Fruit fly (Drosophila melanogaster) whole organism, adult: Measurements from ENCODE around the gene hwt.

Source experiments
- CG11617 ChIP-seq: fragments of 200-800 bp; sonication (Bioruptor generic); optimal IDR thresholded peaks from 2 replicates; lab custom pipeline; 2017; ENCODE audit warnings: mild to moderate bottlenecking, missing biosample characterization, missing genetic modification reagents, missing genetic modification characterization
- CG12768 ChIP-seq: fragments of 200-800 bp; sonication (Bioruptor generic); optimal IDR thresholded peaks from 2 replicates; lab custom pipeline; 2017; ENCODE audit warnings: missing biosample characterization, missing genetic modification characterization, mild to moderate bottlenecking, moderate library complexity, missing genetic modification reagents
- CG14711 ChIP-seq: fragments of 200-800 bp; sonication (Bioruptor generic); optimal IDR thresholded peaks from 2 replicates; lab custom pipeline; 2018; ENCODE audit warnings: missing biosample characterization, mild to moderate bottlenecking, missing genetic modification characterization, moderate library complexity
- CG1620 ChIP-seq: fragments of 200-800 bp; sonication (Bioruptor generic); optimal IDR thresholded peaks from 2 replicates; lab custom pipeline; 2016; ENCODE audit warnings: missing biosample characterization, missing genetic modification characterization
- CG33017 ChIP-seq: fragments of 200-800 bp; sonication (Bioruptor generic); optimal IDR thresholded peaks from 2 replicates; lab custom pipeline; 2018; ENCODE audit warnings: missing biosample characterization, mild to moderate bottlenecking, missing genetic modification characterization, moderate library complexity
- CG5204 ChIP-seq: fragments of 200-800 bp; sonication (Bioruptor generic); optimal IDR thresholded peaks from 2 replicates; lab custom pipeline; 2016; ENCODE audit warnings: missing biosample characterization, missing genetic modification characterization
- CG7045 ChIP-seq: fragments of 200-800 bp; sonication (Bioruptor generic); optimal IDR thresholded peaks from 2 replicates; lab custom pipeline; 2017; ENCODE audit warnings: missing biosample characterization, mild to moderate bottlenecking, missing genetic modification characterization
- CG7101 ChIP-seq: fragments of 200-800 bp; sonication (Bioruptor generic); optimal IDR thresholded peaks from 2 replicates; lab custom pipeline; 2018; ENCODE audit warnings: missing biosample characterization, mild to moderate bottlenecking, missing genetic modification characterization, moderate library complexity
- Clk ChIP-seq: fragments of 200-800 bp; sonication (Bioruptor generic); optimal IDR thresholded peaks from 2 replicates; lab custom pipeline; 2017; ENCODE audit warnings: missing biosample characterization, missing genetic modification characterization
- Crg-1 ChIP-seq: fragments of 200-800 bp; sonication (Bioruptor generic); optimal IDR thresholded peaks from 2 replicates; lab custom pipeline; 2016; ENCODE audit warnings: missing biosample characterization, missing genetic modification characterization
- Hr96 ChIP-seq: fragments of 200-800 bp; sonication (Bioruptor generic); optimal IDR thresholded peaks from 2 replicates; lab custom pipeline; 2016; ENCODE audit warnings: missing biosample characterization, missing genetic modification characterization
- Mnt ChIP-seq: fragments of 200-800 bp; sonication (Bioruptor generic); optimal IDR thresholded peaks from 2 replicates; lab custom pipeline; 2016; ENCODE audit warnings: missing biosample characterization, mild to moderate bottlenecking, missing genetic modification characterization
- bab1 ChIP-seq: fragments of 200-800 bp; sonication (Bioruptor generic); optimal IDR thresholded peaks from 3 replicates; lab custom pipeline; 2019; ENCODE audit warnings: missing biosample characterization, mild to moderate bottlenecking, missing genetic modification characterization, moderate library complexity
- cic ChIP-seq: fragments of 200-800 bp; sonication (Bioruptor generic); optimal IDR thresholded peaks from 2 replicates; lab custom pipeline; 2017; ENCODE audit warnings: missing biosample characterization, mild to moderate bottlenecking, missing genetic modification characterization, moderate library complexity
- cnc ChIP-seq, 2 experiments: fragments of >200 bp; optimal IDR thresholded peaks; 2 replicates each; lab custom pipeline; 2017
- kay ChIP-seq: fragments of 200-800 bp; sonication (Bioruptor generic); peaks from one replicate; lab custom pipeline; 2016; ENCODE audit warnings: missing biosample characterization, missing genetic modification characterization, borderline replicate concordance
- ovo ChIP-seq: fragments of 200-800 bp; sonication (Bioruptor generic); optimal IDR thresholded peaks from 2 replicates; lab custom pipeline; 2016; ENCODE audit warnings: missing biosample characterization, missing genetic modification characterization
- pad ChIP-seq: fragments of 200-800 bp; sonication (Bioruptor generic); optimal IDR thresholded peaks from 3 replicates; lab custom pipeline; 2017; ENCODE audit warnings: missing biosample characterization, missing genetic modification characterization, mild to moderate bottlenecking, moderate library complexity, missing genetic modification reagents
- tj ChIP-seq: fragments of 200-800 bp; sonication (Bioruptor generic); optimal IDR thresholded peaks from 3 replicates; lab custom pipeline; 2017; ENCODE audit warnings: missing biosample characterization, mild to moderate bottlenecking, missing genetic modification characterization, moderate library complexity
- toe ChIP-seq: fragments of 200-800 bp; sonication (Bioruptor generic); optimal IDR thresholded peaks from 2 replicates; lab custom pipeline; 2016; ENCODE audit warnings: missing biosample characterization, missing genetic modification characterization

The hwt gene

DNA sequence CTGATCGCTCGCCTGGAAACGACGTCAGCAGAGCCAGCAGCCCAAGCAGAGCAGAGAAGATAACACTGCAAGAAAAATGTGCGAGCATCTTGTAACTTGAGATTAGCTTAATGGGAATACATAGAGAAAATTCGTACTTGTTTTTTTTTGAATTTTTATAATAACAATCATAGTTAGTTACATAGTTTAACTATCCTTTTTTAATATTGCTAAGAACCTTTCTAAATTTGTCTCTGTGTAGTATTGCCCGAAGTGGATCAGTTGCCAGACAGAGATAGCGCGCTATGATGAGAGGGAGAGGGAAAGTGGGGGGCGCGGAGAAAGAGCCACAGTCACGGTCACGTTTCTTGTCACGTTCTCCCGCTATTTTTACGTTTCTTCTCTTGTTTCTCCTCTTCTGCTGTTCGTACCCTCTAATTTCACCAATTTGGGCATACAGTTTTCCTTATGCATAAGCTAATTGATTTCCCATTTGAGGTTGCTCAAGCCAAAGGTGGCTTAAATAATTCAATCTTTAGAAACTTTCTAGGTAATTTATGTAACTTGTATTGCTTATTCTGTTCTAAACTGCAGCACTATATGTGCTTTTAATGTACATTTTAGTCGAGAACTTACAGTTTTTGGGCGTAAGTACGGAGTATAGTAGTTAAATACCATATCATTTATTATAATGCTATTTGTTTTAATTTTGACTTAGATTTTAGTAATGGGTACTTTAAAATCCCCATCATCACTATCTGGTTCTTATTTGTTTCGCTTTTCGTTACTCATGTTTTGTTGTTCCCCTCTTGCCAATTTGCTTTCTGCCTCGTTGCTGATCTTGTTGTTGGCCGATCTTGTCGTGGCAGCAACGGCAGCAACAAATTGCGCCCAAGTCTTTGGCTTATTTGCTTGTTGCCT lies 57.3 kb downstream of the hwt start:
- TF ChIP-seq tj (GFP tag; lab: Kevin White, UChicago) (peak; percentile 56), CG7045 (GFP tag; lab: Kevin White, UChicago) (peak; percentile 7), CG14711 (peak; percentile 80), Hr96 (GFP tag; lab: Kevin White, UChicago) (peak; percentile 33), CG1620 (GFP tag; lab: Kevin White, UChicago) (peak; percentile 61), CG11617 (GFP tag; lab: Kevin White, UChicago) (peak; percentile 42), Mnt (GFP tag; lab: Kevin White, UChicago) (no peak), bab1 (GFP tag; lab: Kevin White, UChicago) (peak; percentile 94), CG7101 (tag; lab: Kevin White, UChicago) (peak; percentile 72), pad (GFP tag; lab: Kevin White, UChicago) (peak; percentile 61), cnc (optimal IDR thresholded peaks at IDR 0.05; lab: Kevin White, UChicago) (no peak), CG12768 (GFP tag; lab: Kevin White, UChicago) (no peak), Clk (GFP tag; lab: Kevin White, UChicago) (no peak), ovo (GFP tag; lab: Kevin White, UChicago) (no peak), CG33017 (tag; lab: Kevin White, UChicago) (peak; percentile 17), kay (GFP tag; lab: Kevin White, UChicago) (no peak), cic (GFP tag; lab: Kevin White, UChicago) (no peak), CG5204 (GFP tag; lab: Kevin White, UChicago) (peak; percentile 21), toe (no peak), Crg-1 (GFP tag; lab: Kevin White, UChicago) (peak; percentile 55)

- TF ChIP-seq CG7045 (GFP tag; lab: Kevin White, UChicago), result no peak
- TF ChIP-seq kay (GFP tag; lab: Kevin White, UChicago), result no peak
- no peak for TF ChIP-seq CG33017 (tag; lab: Kevin White, UChicago)
- no peak for TF ChIP-seq CG12768 (GFP tag; lab: Kevin White, UChicago)
- TF ChIP-seq CG14711, result no peak
- no peak for TF ChIP-seq cic (GFP tag; lab: Kevin White, UChicago)
- TF ChIP-seq CG5204 (GFP tag; lab: Kevin White, UChicago), result no peak
- no peak for TF ChIP-seq bab1 (GFP tag; lab: Kevin White, UChicago)
- no peak for TF ChIP-seq Hr96 (GFP tag; lab: Kevin White, UChicago)
- TF ChIP-seq CG11617 (GFP tag; lab: Kevin White, UChicago), result no peak
- no peak for TF ChIP-seq tj (GFP tag; lab: Kevin White, UChicago)
- TF ChIP-seq CG7101 (tag; lab: Kevin White, UChicago), result no peak
- no peak for TF ChIP-seq CG1620 (GFP tag; lab: Kevin White, UChicago)
- TF ChIP-seq cnc (optimal IDR thresholded peaks at IDR 0.05; lab: Kevin White, UChicago), result no peak
- no peak for TF ChIP-seq toe
- TF ChIP-seq pad (GFP tag; lab: Kevin White, UChicago), result no peak
- TF ChIP-seq Mnt (GFP tag; lab: Kevin White, UChicago), result no peak
Measured at dm6 chrX:12507589-12507988, 60.7 kb downstream of the hwt start.

- TF ChIP-seq ovo (GFP tag; lab: Kevin White, UChicago) (no peak), CG14711 (no peak), pad (GFP tag; lab: Kevin White, UChicago) (no peak), Crg-1 (GFP tag; lab: Kevin White, UChicago) (no peak), cic (GFP tag; lab: Kevin White, UChicago) (no peak), bab1 (GFP tag; lab: Kevin White, UChicago) (no peak), tj (GFP tag; lab: Kevin White, UChicago) (no peak), CG5204 (GFP tag; lab: Kevin White, UChicago) (no peak), CG11617 (GFP tag; lab: Kevin White, UChicago) (no peak), CG7101 (tag; lab: Kevin White, UChicago) (no peak), CG12768 (GFP tag; lab: Kevin White, UChicago) (no peak), Hr96 (GFP tag; lab: Kevin White, UChicago) (no peak), kay (GFP tag; lab: Kevin White, UChicago) (no peak), CG7045 (GFP tag; lab: Kevin White, UChicago) (no peak), toe (no peak), cnc (optimal IDR thresholded peaks at IDR 0.05; lab: Kevin White, UChicago) (no peak), Mnt (GFP tag; lab: Kevin White, UChicago) (no peak), CG33017 (tag; lab: Kevin White, UChicago) (no peak), CG1620 (GFP tag; lab: Kevin White, UChicago) (no peak)
Measured at dm6 chrX:12498101-12498500, 70.2 kb downstream of the hwt start.

DNA sequence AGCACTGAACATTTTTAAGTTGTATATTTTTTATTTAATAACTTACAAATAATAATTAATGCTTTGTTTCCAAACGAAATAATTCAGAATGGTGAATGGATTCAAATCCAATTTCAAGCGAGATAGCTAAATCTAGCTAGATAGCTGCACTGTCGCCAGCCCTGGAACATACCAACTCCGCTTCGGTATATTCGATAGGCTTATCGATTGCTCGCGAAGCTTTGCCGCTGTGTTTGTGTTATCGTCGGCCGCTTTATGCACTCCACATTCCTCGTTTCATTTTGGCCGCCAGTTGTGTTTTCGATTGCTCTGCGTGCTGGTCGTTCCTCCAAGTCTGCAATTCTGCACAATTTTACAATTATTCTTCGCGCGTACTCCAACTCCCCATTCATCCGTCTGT lies 71.3 kb downstream of the hwt start, which contains the start of gene mdu:
Gene mdu, plus strand, starts transcription at position 259 of the 400 bp plus-strand sequence.
- TF ChIP-seq CG14711 (peak; percentile 50), ovo (GFP tag; lab: Kevin White, UChicago) (no peak), bab1 (GFP tag; lab: Kevin White, UChicago) (peak; percentile 40), kay (GFP tag; lab: Kevin White, UChicago) (no peak), CG5204 (GFP tag; lab: Kevin White, UChicago) (peak; percentile 28), tj (GFP tag; lab: Kevin White, UChicago) (peak; percentile 19), cnc (optimal IDR thresholded peaks at IDR 0.05; lab: Kevin White, UChicago) (no peak)

dm6 chrX:12496497-12496896 lies 71.8 kb downstream of the hwt start, which contains the start of gene Mks1:
TSS of gene Mks1 (minus strand) at chrX:12496597.
- TF ChIP-seq CG14711 (peak; percentile 66), ovo (GFP tag; lab: Kevin White, UChicago) (no peak), bab1 (GFP tag; lab: Kevin White, UChicago) (no peak)
